Fruit fly (Drosophila melanogaster) whole organism, embryonic: ENCODE data around the gene Hsp22.

Experiments used
- CG17912 ChIP-seq: fragments of 200-800 bp; sonication (Bioruptor generic); optimal IDR thresholded peaks from 2 replicates; lab custom pipeline; 2018; ENCODE audit warnings: missing biosample characterization, mild to moderate bottlenecking, missing genetic modification characterization
- Dbx ChIP-seq: fragments of 200-800 bp; sonication (Bioruptor generic); IDR thresholded peaks from 3 replicates; pipeline ENCODE4 v1.3.6; 2022; ENCODE audit warnings: missing biosample characterization, missing genetic modification characterization
- Oaz ChIP-seq: fragments of 200-800 bp; sonication (Bioruptor generic); IDR thresholded peaks from 2 replicates; pipeline ENCODE4 v1.3.6; 2022; ENCODE audit warnings: missing biosample characterization, missing genetic modification characterization
- gsb-n ChIP-seq: fragments of 200-800 bp; sonication (Bioruptor generic); optimal IDR thresholded peaks from 3 replicates; lab custom pipeline; 2018; ENCODE audit warnings: missing biosample characterization, mild to moderate bottlenecking, missing genetic modification characterization

DNA sequence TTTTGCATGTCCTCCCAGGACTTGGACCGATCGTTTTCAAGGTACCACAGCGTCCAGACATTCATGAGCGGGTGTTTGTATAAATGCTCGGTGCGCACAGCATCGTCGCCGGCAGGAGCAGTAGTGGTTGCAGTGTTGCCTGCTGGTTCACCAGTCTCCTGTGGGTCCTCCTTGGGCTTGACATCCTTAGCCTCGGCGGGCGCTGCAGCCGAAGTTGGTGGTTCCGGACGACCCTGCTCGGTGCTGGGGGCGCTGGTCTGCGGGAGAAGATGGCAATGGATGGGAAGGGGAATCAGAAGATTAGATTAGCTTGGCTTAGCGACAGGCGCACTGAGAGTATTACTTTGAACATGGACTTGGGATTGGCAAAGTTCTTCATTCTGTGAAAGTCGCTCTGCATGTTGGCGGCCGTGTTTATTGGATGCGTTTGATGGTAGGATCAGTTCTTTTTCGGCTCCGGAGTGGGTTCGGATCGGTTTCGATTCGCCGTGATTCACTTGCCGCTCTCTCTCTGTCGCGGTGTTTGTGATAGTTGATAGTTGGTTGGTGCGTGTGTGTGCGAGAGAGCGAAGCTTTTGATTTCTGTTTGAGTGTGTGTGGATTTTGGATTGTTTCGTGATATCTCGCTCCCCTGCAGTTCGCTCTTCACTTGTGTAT, 28.1 kb downstream of the Hsp22 start:
- TF ChIP-seq Oaz (GFP tag; lab: Robert Waterston, UW) (no peak), gsb-n (tag; lab: Kevin White, UChicago) (no peak), Dbx (no peak), CG17912 (GFP tag; lab: Kevin White, UChicago) (no peak)
